Worm (Caenorhabditis elegans): ENCODE data around the gene F37B4.15.

ce11 chrV:2876188-2876831 lies 15.7 kb upstream of the F37B4.15 start:
- no peak for TF ChIP-seq Y105C5A.15 (GFP tag; IDR thresholded peaks at IDR 0.05)
- no peak for TF ChIP-seq lsy-2 (tag; optimal IDR thresholded peaks at IDR 0.05)
- no peak for TF ChIP-seq nhr-77 (tag; optimal IDR thresholded peaks at IDR 0.05)
- TF ChIP-seq zip-11 (GFP tag; IDR thresholded peaks at IDR 0.05): no peak
- TF ChIP-seq zfp-2 (tag; optimal IDR thresholded peaks at IDR 0.05): no peak
- TF ChIP-seq T20F7.1 (GFP tag; optimal IDR thresholded peaks at IDR 0.05): no peak
- TF ChIP-seq sdz-12 (GFP tag; optimal IDR thresholded peaks at IDR 0.05): no peak
- no peak for TF ChIP-seq ama-1 (optimal IDR thresholded peaks at IDR 0.05)
- no peak for TF ChIP-seq lin-15B (tag; optimal IDR thresholded peaks at IDR 0.05)
- no peak for TF ChIP-seq T26A8.4 (GFP tag; IDR thresholded peaks at IDR 0.05)
- no peak for TF ChIP-seq nhr-6 (tag; optimal IDR thresholded peaks at IDR 0.05)
- TF ChIP-seq nhr-28 (tag; optimal IDR thresholded peaks at IDR 0.05): no peak
